Worm (Caenorhabditis elegans) whole organism, L3 larva: ENCODE results near the gene nhr-267.

Source experiments
- ceh-9 ChIP-seq: sonication (generic microtip); optimal IDR thresholded peaks from 2 replicates; lab custom pipeline; 2018; ENCODE audit warnings: missing biosample characterization, missing genetic modification characterization
- lsy-12 ChIP-seq: sonication (generic microtip); optimal IDR thresholded peaks from 2 replicates; lab custom pipeline; 2016; ENCODE audit warnings: mild to moderate bottlenecking, missing genetic modification characterization, missing compliant biosample characterization
- nhr-11 ChIP-seq: fragments of 150-350 bp; optimal IDR thresholded peaks from 2 replicates; lab custom pipeline; 2014; ENCODE audit warnings: missing biosample characterization, missing genetic modification characterization
- nhr-237 ChIP-seq: fragments of 150-350 bp; optimal IDR thresholded peaks from 2 replicates; lab custom pipeline; 2014; ENCODE audit warnings: missing biosample characterization, missing genetic modification characterization
- pha-4 ChIP-seq: fragments of 150-350 bp; optimal IDR thresholded peaks from 2 replicates; lab custom pipeline; 2014; ENCODE audit warnings: missing biosample characterization, missing genetic modification reagents, missing genetic modification characterization
- skn-1 ChIP-seq: fragments of 150-350 bp; optimal IDR thresholded peaks from 2 replicates; lab custom pipeline; 2014; ENCODE audit warnings: missing biosample characterization, missing genetic modification characterization
- tbx-2 ChIP-seq: sonication (generic microtip); optimal IDR thresholded peaks from 2 replicates; lab custom pipeline; 2016; ENCODE audit warnings: mild to moderate bottlenecking, missing genetic modification characterization, missing compliant biosample characterization
- unc-62 ChIP-seq: fragments of 150-350 bp; sonication (generic microtip); optimal IDR thresholded peaks from 4 replicates; lab custom pipeline; 2014; ENCODE audit warnings: missing biosample characterization, missing genetic modification reagents, missing genetic modification characterization
- zag-1 ChIP-seq: fragments of 150-350 bp; optimal IDR thresholded peaks from 2 replicates; lab custom pipeline; 2014; ENCODE audit warnings: missing biosample characterization, missing genetic modification characterization

ce11 chrIV:9261687-9262086, 24.5 kb downstream of the nhr-267 start, which contains the start of gene col-120:
- TF ChIP-seq unc-62 (GFP tag; lab: Kevin White, UChicago) (no peak), lsy-12 (tag; lab: Kevin White, UChicago) (no peak), zag-1 (tag; lab: Kevin White, UChicago) (no peak), tbx-2 (tag; lab: Kevin White, UChicago) (no peak), pha-4 (tag; lab: Kevin White, UChicago) (no peak), nhr-11 (no peak), nhr-237 (tag; lab: Kevin White, UChicago) (no peak), skn-1 (tag; lab: Kevin White, UChicago) (no peak), ceh-9 (tag; lab: Kevin White, UChicago) (no peak)
